Fruit fly (Drosophila melanogaster): ENCODE measurements around the gene CG14142.

DNA sequence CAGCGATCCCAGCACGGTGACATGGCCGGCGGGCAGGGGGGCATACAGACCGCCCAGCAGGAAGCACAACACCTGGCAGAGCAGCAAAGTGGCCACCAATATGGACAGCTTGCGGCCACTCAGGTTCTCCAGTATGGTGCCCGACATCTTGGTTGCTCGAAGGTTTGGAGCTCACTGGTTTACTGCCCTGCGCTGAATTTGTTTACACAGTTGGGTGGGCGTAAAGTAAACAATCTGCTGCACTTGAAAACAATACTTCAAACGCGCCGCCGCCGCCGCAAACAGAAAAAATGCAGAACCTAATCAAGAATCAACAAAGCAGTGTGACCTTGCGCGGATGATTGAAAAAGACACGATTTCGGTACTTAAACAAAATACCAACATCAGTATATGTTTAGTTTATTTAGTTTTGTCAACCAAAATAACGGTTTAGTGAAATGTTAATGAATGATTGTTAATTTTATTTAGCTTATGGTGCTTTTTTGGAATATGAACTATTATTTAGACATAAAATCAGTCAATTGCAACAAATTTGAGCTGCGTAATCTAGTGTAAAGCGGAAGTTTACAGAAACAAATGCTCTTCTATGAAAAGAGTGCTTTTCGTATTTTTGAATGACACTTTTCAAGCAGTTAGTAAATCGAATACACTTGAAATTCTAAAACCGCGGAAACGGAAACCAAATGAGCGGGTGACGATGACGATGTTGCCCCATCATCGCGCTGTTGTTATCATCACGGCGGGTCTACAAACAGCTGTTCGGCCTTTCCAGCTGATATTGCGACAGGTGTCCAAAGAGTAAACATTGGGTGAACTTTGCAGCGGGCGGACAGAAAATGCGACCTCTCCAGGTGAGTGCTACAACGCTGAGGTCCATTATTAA lies 3.8 kb upstream of the CG14142 start, which contains the start of the genes wls and Adck5:
- no peak for TF ChIP-seq psq (optimal IDR thresholded peaks at IDR 0.05)
- TF ChIP-seq CG8478 (optimal IDR thresholded peaks at IDR 0.05), result no peak
